Worm (Caenorhabditis elegans) whole organism, L4 larva: ENCODE data around the gene clec-167.
A peak's percentile ranks its signal among the peaks of the same experiment; 100 is the strongest.

ENCODE experiments used
- F26F4.8 ChIP-seq: fragments of 200-800 bp; sonication (Bioruptor generic); conservative IDR thresholded peaks from 2 replicates; pipeline ENCODE4 v1.3.6; 2022; ENCODE audit warnings: missing genetic modification characterization, missing compliant biosample characterization
- F37D6.2 ChIP-seq: sonication (generic microtip); optimal IDR thresholded peaks from 2 replicates; lab custom pipeline; 2016; ENCODE audit warnings: mild to moderate bottlenecking, missing genetic modification characterization, missing compliant biosample characterization
- F44E2.7 ChIP-seq: fragments of 200-800 bp; sonication (Bioruptor generic); IDR thresholded peaks from 2 replicates; pipeline ENCODE4 v2.1.2; 2022; ENCODE audit warnings: missing genetic modification characterization, missing compliant biosample characterization
- R02D3.7 ChIP-seq: fragments of 150-350 bp; sonication (generic microtip); optimal IDR thresholded peaks from 3 replicates; lab custom pipeline; 2014; ENCODE audit warnings: missing biosample characterization, missing genetic modification characterization
- Y48G9A.11 ChIP-seq: fragments of 200-800 bp; sonication (Bioruptor generic); IDR thresholded peaks from 2 replicates; pipeline ENCODE4 v1.3.6; 2022; ENCODE audit warnings: missing genetic modification reagents, missing genetic modification characterization, missing compliant biosample characterization
- ZK337.2 ChIP-seq: fragments of 200-800 bp; sonication (Bioruptor generic); IDR thresholded peaks from 2 replicates; pipeline ENCODE4 v1.3.6; 2022; ENCODE audit warnings: missing genetic modification reagents, missing genetic modification characterization, missing compliant biosample characterization
- ZK546.5 ChIP-seq, 2 experiments: sonication (generic microtip); optimal IDR thresholded peaks; 2 replicates each; lab custom pipeline; 2017; ENCODE audit warnings: missing biosample characterization in 2 of 2, missing genetic modification characterization in 2 of 2
- aha-1 ChIP-seq: fragments of 150-350 bp; peaks from one replicate; lab custom pipeline; 2014; ENCODE audit warnings: missing biosample characterization, missing genetic modification characterization
- ces-1 ChIP-seq: fragments of 150-350 bp; sonication (generic microtip); optimal IDR thresholded peaks from 4 replicates; lab custom pipeline; 2014; ENCODE audit warnings: missing biosample characterization, missing genetic modification reagents, missing genetic modification characterization
- daf-16 ChIP-seq, 3 experiments: sonication (generic microtip); optimal IDR thresholded peaks; 2 replicates each; lab custom pipeline; 2016 to 2017; ENCODE audit warnings: missing genetic modification characterization in 3 of 3, missing genetic modification reagents in 3 of 3, mild to moderate bottlenecking in 2 of 3, missing compliant biosample characterization in 2 of 3, missing biosample characterization in 1 of 3, moderate library complexity in 1 of 3
- daf-19 ChIP-seq: fragments of 200-800 bp; sonication (Bioruptor generic); conservative IDR thresholded peaks from 2 replicates; pipeline ENCODE4 v1.3.6; 2022; ENCODE audit warnings: missing genetic modification characterization, missing compliant biosample characterization
- dmd-6 ChIP-seq: fragments of 200-800 bp; sonication (Bioruptor generic); IDR thresholded peaks from 2 replicates; pipeline ENCODE4 v1.3.6; 2022; ENCODE audit warnings: missing genetic modification reagents, missing genetic modification characterization, missing compliant biosample characterization
- dmd-9 ChIP-seq: fragments of 200-800 bp; sonication (Bioruptor generic); IDR thresholded peaks from 2 replicates; pipeline ENCODE4 v1.3.6; 2022; ENCODE audit warnings: missing genetic modification reagents, missing genetic modification characterization, missing compliant biosample characterization
- dpl-1 ChIP-seq: fragments of 150-350 bp; optimal IDR thresholded peaks from 2 replicates; lab custom pipeline; 2014; ENCODE audit warnings: missing biosample characterization, missing genetic modification reagents, missing genetic modification characterization
- dve-1 ChIP-seq: sonication (generic microtip); optimal IDR thresholded peaks from 2 replicates; lab custom pipeline; 2017; ENCODE audit warnings: antibody characterized with exemption, mild to moderate bottlenecking, missing genetic modification characterization, missing compliant biosample characterization; ENCODE audit not compliant: insufficient read depth
- egl-27 ChIP-seq: sonication (generic microtip); optimal IDR thresholded peaks from 3 replicates; lab custom pipeline; 2017; ENCODE audit warnings: missing biosample characterization, missing genetic modification reagents, missing genetic modification characterization
- fos-1 ChIP-seq: fragments of 150-350 bp; optimal IDR thresholded peaks from 2 replicates; lab custom pipeline; 2014; ENCODE audit warnings: missing biosample characterization, missing genetic modification characterization
- hif-1 ChIP-seq, 2 experiments: sonication (generic microtip); optimal IDR thresholded peaks; 2 replicates each; lab custom pipeline; 2016 to 2017; ENCODE audit warnings: missing compliant biosample characterization in 2 of 2, missing genetic modification characterization in 2 of 2, missing genetic modification reagents in 2 of 2, missing genotype in 2 of 2, mild to moderate bottlenecking in 1 of 2
- hlh-30 ChIP-seq: sonication (generic microtip); optimal IDR thresholded peaks from 2 replicates; lab custom pipeline; 2017; ENCODE audit warnings: antibody characterized with exemption, mild to moderate bottlenecking, missing genetic modification characterization, missing compliant biosample characterization; ENCODE audit not compliant: insufficient read depth
- lim-7 ChIP-seq: fragments of 200-800 bp; sonication (Bioruptor generic); IDR thresholded peaks from 2 replicates; pipeline ENCODE4 v1.3.6; 2022; ENCODE audit warnings: missing genetic modification characterization, missing compliant biosample characterization
- lin-13 ChIP-seq: fragments of 150-350 bp; optimal IDR thresholded peaks from 2 replicates; lab custom pipeline; 2014; ENCODE audit warnings: missing biosample characterization, missing genetic modification reagents, missing genetic modification characterization
- madf-9 ChIP-seq: fragments of 200-800 bp; sonication (Bioruptor generic); conservative IDR thresholded peaks from 2 replicates; pipeline ENCODE4 v1.3.6; 2022; ENCODE audit warnings: missing genetic modification reagents, missing genetic modification characterization, missing compliant biosample characterization
- nhr-111 ChIP-seq: fragments of 200-800 bp; sonication (Bioruptor generic); optimal IDR thresholded peaks from 2 replicates; lab custom pipeline; 2018; ENCODE audit warnings: mild to moderate bottlenecking, missing genetic modification characterization, missing compliant biosample characterization
- nhr-28 ChIP-seq: fragments of 150-350 bp; optimal IDR thresholded peaks from 2 replicates; lab custom pipeline; 2014; ENCODE audit warnings: missing biosample characterization, missing genetic modification characterization
- nhr-42 ChIP-seq: fragments of 200-800 bp; sonication (Bioruptor generic); IDR thresholded peaks from 2 replicates; pipeline ENCODE4 v1.3.6; 2022; ENCODE audit warnings: missing genetic modification characterization, missing compliant biosample characterization
- nhr-6 ChIP-seq: fragments of 150-350 bp; optimal IDR thresholded peaks from 2 replicates; lab custom pipeline; 2014; ENCODE audit warnings: missing biosample characterization, missing genetic modification characterization
- nhr-77 ChIP-seq: fragments of 150-350 bp; optimal IDR thresholded peaks from 2 replicates; lab custom pipeline; 2014; ENCODE audit warnings: missing biosample characterization, missing genetic modification characterization
- pqm-1 ChIP-seq: sonication (generic microtip); optimal IDR thresholded peaks from 2 replicates; lab custom pipeline; 2017; ENCODE audit warnings: missing biosample characterization, missing genetic modification characterization
- skn-1 ChIP-seq: fragments of 150-350 bp; optimal IDR thresholded peaks from 2 replicates; lab custom pipeline; 2014; ENCODE audit warnings: missing biosample characterization, missing genetic modification characterization
- snpc-1.2 ChIP-seq: fragments of 200-800 bp; sonication (Bioruptor generic); IDR thresholded peaks from 2 replicates; pipeline ENCODE4 v1.3.6; 2022; ENCODE audit warnings: missing genetic modification reagents, missing genetic modification characterization, missing compliant biosample characterization
- snpc-4 ChIP-seq: fragments of 150-350 bp; optimal IDR thresholded peaks from 2 replicates; lab custom pipeline; 2014; ENCODE audit warnings: missing biosample characterization, missing genetic modification characterization
- spr-3 ChIP-seq: fragments of 200-800 bp; sonication (Bioruptor generic); optimal IDR thresholded peaks from 2 replicates; lab custom pipeline; 2018; ENCODE audit warnings: mild to moderate bottlenecking, missing genetic modification characterization, missing compliant biosample characterization
- tra-1 ChIP-seq: fragments of 200-800 bp; sonication (Bioruptor generic); IDR thresholded peaks from 2 replicates; pipeline ENCODE4 v1.3.6; 2022; ENCODE audit warnings: missing genetic modification reagents, missing genetic modification characterization, missing compliant biosample characterization
- unc-39 ChIP-seq: sonication (generic microtip); optimal IDR thresholded peaks from 2 replicates; lab custom pipeline; 2017; ENCODE audit warnings: missing biosample characterization, missing genetic modification characterization
- unc-62 ChIP-seq, 3 experiments: fragments of 150-350 bp in 1 of 3; sonication (generic microtip); optimal IDR thresholded peaks in 2 of 3; peaks in 1 of 3; 1 replicate in 1 of 3; 2 replicates in 2 of 3; lab custom pipeline; 2014 to 2017; ENCODE audit warnings: missing biosample characterization in 3 of 3, missing genetic modification characterization in 3 of 3, missing genetic modification reagents in 3 of 3, missing genotype in 1 of 3
- zfp-2 ChIP-seq: sonication (generic microtip); optimal IDR thresholded peaks from 2 replicates; lab custom pipeline; 2016; ENCODE audit warnings: mild to moderate bottlenecking, missing genetic modification characterization, missing compliant biosample characterization
- zfp-3 ChIP-seq: fragments of 200-800 bp; sonication (Bioruptor generic); conservative IDR thresholded peaks from 2 replicates; pipeline ENCODE4 v1.3.6; 2022; ENCODE audit warnings: missing genetic modification reagents, missing genetic modification characterization, missing compliant biosample characterization
- zip-11 ChIP-seq: fragments of 200-800 bp; sonication (Bioruptor generic); IDR thresholded peaks from 2 replicates; pipeline ENCODE4 v1.3.6; 2022; ENCODE audit warnings: missing genetic modification characterization, missing compliant biosample characterization

The clec-167 gene

ce11 chrIV:1231589-1231988 is 23.9 kb downstream of the clec-167 start, which contains the start of gene W09G12.6:
Gene W09G12.6, plus strand, starts transcription at chrIV:1231889.
- no peak for TF ChIP-seq zip-11
- TF ChIP-seq nhr-42 (GFP tag; lab: Robert Waterston, UW), result no peak
- TF ChIP-seq unc-62 (GFP tag; optimal IDR thresholded peaks at IDR 0.05 in 1 of 2; lab: Kevin White, UChicago), result no peak
- no peak for TF ChIP-seq unc-62 (tag; optimal IDR thresholded peaks at IDR 0.05; lab: Kevin White, UChicago)
- TF ChIP-seq skn-1 (tag; lab: Kevin White, UChicago), result no peak
- no peak for TF ChIP-seq nhr-111
- TF ChIP-seq ces-1 (GFP tag; lab: Kevin White, UChicago), result no peak
- no peak for TF ChIP-seq pqm-1 (tag; lab: Kevin White, UChicago)
- no peak for TF ChIP-seq fos-1 (tag; lab: Kevin White, UChicago)
- TF ChIP-seq F37D6.2, result no peak
- TF ChIP-seq dve-1 (tag; lab: Kevin White, UChicago), result no peak
- TF ChIP-seq egl-27, result no peak
- no peak for TF ChIP-seq F44E2.7
- TF ChIP-seq spr-3 (GFP tag; lab: Kevin White, UChicago), result no peak
- TF ChIP-seq hlh-30 (tag; lab: Kevin White, UChicago), result no peak
- TF ChIP-seq dpl-1 (GFP tag; lab: Kevin White, UChicago), result no peak
- TF ChIP-seq daf-19 (GFP tag; lab: Robert Waterston, UW), result no peak
- no peak for TF ChIP-seq lim-7 (GFP tag; lab: Robert Waterston, UW)
- no peak for TF ChIP-seq zfp-3 (GFP tag; lab: Robert Waterston, UW)
- no peak for TF ChIP-seq madf-9 (GFP tag; lab: Robert Waterston, UW)
- no peak for TF ChIP-seq unc-39 (tag; lab: Kevin White, UChicago)
- TF ChIP-seq, all 104 proteins: peak for 0

- peak; percentile 79 for TF ChIP-seq pqm-1 (tag; lab: Kevin White, UChicago)
- peak; percentile 41 for TF ChIP-seq dve-1 (tag; lab: Kevin White, UChicago)
- TF ChIP-seq nhr-77 (tag; lab: Kevin White, UChicago), result peak; percentile 47
- TF ChIP-seq tra-1 (GFP tag; lab: Robert Waterston, UW), result no peak
- no peak for TF ChIP-seq zfp-2 (tag; lab: Kevin White, UChicago)
- TF ChIP-seq daf-16 (GFP tag; optimal IDR thresholded peaks at IDR 0.05; lab: Kevin White, UChicago), result no peak
- peak; percentile 6 for TF ChIP-seq daf-16 (tag; optimal IDR thresholded peaks at IDR 0.05; lab: Kevin White, UChicago)
- TF ChIP-seq nhr-28 (tag; lab: Kevin White, UChicago), result peak; percentile 32
- TF ChIP-seq dmd-6 (GFP tag; lab: Robert Waterston, UW), result peak; percentile 67
Observed at ce11 chrIV:1228675-1229130, 26.8 kb downstream of the clec-167 start, which contains the start of gene W09G12.7. Gene W09G12.7, plus strand, starts transcription at chrIV:1229080.

ce11 chrIV:1225596-1226232 is 29.8 kb downstream of the clec-167 start, which contains the start of gene W09G12.8:
Gene W09G12.8, plus strand, starts transcription at chrIV:1226182.
- TF ChIP-seq snpc-4 (tag; lab: Kevin White, UChicago), result no peak
- peak in 1 of 2 experiments; percentile 91 for TF ChIP-seq unc-62 (GFP tag; optimal IDR thresholded peaks at IDR 0.05 in 1 of 2; lab: Kevin White, UChicago)
- no peak for TF ChIP-seq unc-62 (tag; optimal IDR thresholded peaks at IDR 0.05; lab: Kevin White, UChicago)

ce11 chrIV:1224781-1225180 is 30.8 kb downstream of the clec-167 start:
- no peak for TF ChIP-seq hif-1 (tag; optimal IDR thresholded peaks at IDR 0.05; lab: Kevin White, UChicago)
- TF ChIP-seq lin-13, result no peak
- TF ChIP-seq aha-1, result peak; percentile 11

- TF ChIP-seq Y48G9A.11, result no peak
- TF ChIP-seq F26F4.8, result no peak
- no peak for TF ChIP-seq R02D3.7 (tag; lab: Kevin White, UChicago)
- no peak for TF ChIP-seq ZK337.2 (GFP tag; lab: Robert Waterston, UW)
- no peak for TF ChIP-seq snpc-1.2 (GFP tag; lab: Robert Waterston, UW)
- no peak for TF ChIP-seq ZK546.5 (tag; optimal IDR thresholded peaks at IDR 0.05; lab: Kevin White, UChicago)
- no peak for TF ChIP-seq nhr-28 (tag; lab: Kevin White, UChicago)
- no peak for TF ChIP-seq zip-11
- no peak for TF ChIP-seq nhr-6 (tag; lab: Kevin White, UChicago)
- TF ChIP-seq hlh-30 (tag; lab: Kevin White, UChicago), result no peak
- TF ChIP-seq egl-27, result no peak
- no peak for TF ChIP-seq dmd-9 (GFP tag; lab: Robert Waterston, UW)
Observed at ce11 chrIV:1221167-1221566, 34.4 kb downstream of the clec-167 start, which contains the start of gene W09G12.10. Gene W09G12.10, minus strand, starts transcription at chrIV:1221287.
